Worm (Caenorhabditis elegans): ENCODE data around the gene par-3.

- TF ChIP-seq W03F9.2 (tag; optimal IDR thresholded peaks at IDR 0.05) (no peak), him-1 (tag; optimal IDR thresholded peaks at IDR 0.05) (no peak)
These were observed 45.2 kb downstream of the par-3 start, which contains the start of gene hpo-28 for ce11 chrIII:5709224-5709623.
